Fruit fly (Drosophila melanogaster): Measurements from ENCODE around the gene CG4546.

dm6 chr3R:15807306-15807705 lies 39.0 kb upstream of the CG4546 start:
- TF ChIP-seq Atf3 (GFP tag; optimal IDR thresholded peaks at IDR 0.05) (no peak), Taf1 (GFP tag; IDR thresholded peaks at IDR 0.05) (no peak), CG11456 (GFP tag; IDR thresholded peaks at IDR 0.05) (no peak), CG17912 (GFP tag; optimal IDR thresholded peaks at IDR 0.05) (no peak), CG16863 (GFP tag; optimal IDR thresholded peaks at IDR 0.05) (no peak), CG14441 (GFP tag; IDR thresholded peaks at IDR 0.05) (no peak), odd (GFP tag; optimal IDR thresholded peaks at IDR 0.05) (no peak), crp (GFP tag; optimal IDR thresholded peaks at IDR 0.05) (no peak), CG6689 (GFP tag; IDR thresholded peaks at IDR 0.05) (no peak), Dfd (GFP tag; optimal IDR thresholded peaks at IDR 0.05) (no peak), CG12942 (GFP tag; optimal IDR thresholded peaks at IDR 0.05) (no peak), ac (GFP tag; optimal IDR thresholded peaks at IDR 0.05) (no peak), dm (GFP tag; optimal IDR thresholded peaks at IDR 0.05) (no peak), CG4730 (GFP tag; IDR thresholded peaks at IDR 0.05) (no peak)
